Fruit fly (Drosophila melanogaster): ENCODE results near the gene CG3223.

CG3223 gene

dm6 chr3R:8009080-8009620, at the start of gene CG3223, which contains the start of gene CG11052:
Gene CG3223, plus strand, starts transcription at chr3R:8009400.
Gene CG11052, minus strand, starts transcription at chr3R:8009297.
- TF ChIP-seq h (optimal IDR thresholded peaks at IDR 0.05) (no peak), ttk (optimal IDR thresholded peaks at IDR 0.05) (no peak)

- no peak for TF ChIP-seq ttk (optimal IDR thresholded peaks at IDR 0.05)
- TF ChIP-seq psq (optimal IDR thresholded peaks at IDR 0.05) = no peak
- TF ChIP-seq Myc (optimal IDR thresholded peaks at IDR 0.05) = no peak
- TF ChIP-seq h (optimal IDR thresholded peaks at IDR 0.05) = no peak
- no peak for TF ChIP-seq Sin3A (optimal IDR thresholded peaks at IDR 0.05)
- no peak for TF ChIP-seq insv (optimal IDR thresholded peaks at IDR 0.05)
Measured at dm6 chr3R:7961348-7961747, 47.9 kb upstream of the CG3223 start.

- TF ChIP-seq insv (optimal IDR thresholded peaks at IDR 0.05) (no peak), Sin3A (optimal IDR thresholded peaks at IDR 0.05) (no peak), ttk (optimal IDR thresholded peaks at IDR 0.05) (no peak), h (optimal IDR thresholded peaks at IDR 0.05) (no peak), Myc (optimal IDR thresholded peaks at IDR 0.05) (no peak), psq (optimal IDR thresholded peaks at IDR 0.05) (no peak)
Measured at dm6 chr3R:7962778-7963494, 46.3 kb upstream of the CG3223 start.

DNA sequence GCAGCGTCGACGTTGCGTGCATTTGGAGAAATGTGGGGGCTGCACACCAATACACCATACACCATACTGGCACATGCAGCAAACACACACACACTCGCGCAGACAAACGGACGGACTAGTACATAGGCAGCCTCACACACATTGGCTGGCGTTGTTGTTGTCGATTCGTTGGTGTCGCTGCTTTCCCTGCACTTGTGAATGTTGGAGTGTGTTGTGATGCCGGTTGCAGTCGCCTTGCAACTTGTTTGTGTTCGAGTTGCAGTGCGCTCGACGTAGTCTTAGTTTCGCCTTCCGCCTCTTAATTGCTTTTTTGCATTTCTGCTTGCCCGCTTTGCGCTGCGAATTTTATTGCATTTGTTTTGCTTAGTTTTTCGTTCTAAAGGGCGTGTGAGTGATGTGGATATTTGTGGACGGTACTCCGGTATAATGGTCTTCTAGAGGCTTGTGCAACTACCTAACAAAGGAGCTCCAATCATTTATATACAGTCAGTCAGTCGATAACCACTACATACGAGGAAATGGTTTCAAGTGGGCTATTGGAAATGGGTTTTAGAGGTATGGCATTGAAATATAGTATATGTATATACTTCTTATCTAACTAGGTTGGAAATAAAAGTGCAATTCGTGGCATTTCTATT, 45.6 kb upstream of the CG3223 start:
- TF ChIP-seq insv (optimal IDR thresholded peaks at IDR 0.05) (no peak), h (optimal IDR thresholded peaks at IDR 0.05) (no peak), psq (optimal IDR thresholded peaks at IDR 0.05) (no peak), Myc (optimal IDR thresholded peaks at IDR 0.05) (no peak), Sin3A (optimal IDR thresholded peaks at IDR 0.05) (no peak), ttk (optimal IDR thresholded peaks at IDR 0.05) (no peak)

DNA sequence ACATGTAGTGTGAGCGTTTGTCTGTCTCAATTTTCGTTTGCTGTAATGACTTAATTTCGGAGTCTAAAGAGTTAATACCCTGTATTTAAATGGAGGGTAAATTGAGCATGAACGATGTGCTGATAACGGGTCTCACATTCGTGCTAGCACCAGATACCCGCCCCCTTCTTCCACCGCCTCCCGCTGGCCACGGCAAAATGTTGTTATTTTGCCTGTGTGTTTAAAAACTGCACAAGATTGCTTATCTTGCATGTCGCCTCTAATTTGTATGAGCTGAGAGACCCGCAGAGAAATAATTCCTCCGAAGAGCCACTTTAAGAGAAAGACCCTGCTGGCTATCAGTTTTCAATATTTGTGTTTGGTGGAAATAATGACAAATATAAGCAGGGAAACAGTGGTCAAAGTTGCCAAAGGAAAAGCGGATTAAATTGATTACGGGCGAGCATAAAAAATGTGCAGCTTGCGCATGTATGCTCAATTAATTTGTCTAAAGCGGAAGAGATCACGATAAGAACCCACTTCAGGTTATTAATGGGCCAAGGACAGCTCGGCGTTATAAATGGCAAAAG, 44.4 kb upstream of the CG3223 start:
- TF ChIP-seq insv (optimal IDR thresholded peaks at IDR 0.05) (no peak), h (optimal IDR thresholded peaks at IDR 0.05) (no peak), Myc (optimal IDR thresholded peaks at IDR 0.05) (no peak), ttk (optimal IDR thresholded peaks at IDR 0.05) (no peak), psq (optimal IDR thresholded peaks at IDR 0.05) (no peak), Sin3A (optimal IDR thresholded peaks at IDR 0.05) (no peak)

dm6 chr3R:7966544-7967264, 42.5 kb upstream of the CG3223 start:
- TF ChIP-seq Sin3A (optimal IDR thresholded peaks at IDR 0.05) (no peak), insv (optimal IDR thresholded peaks at IDR 0.05) (no peak), ttk (optimal IDR thresholded peaks at IDR 0.05) (no peak), Myc (optimal IDR thresholded peaks at IDR 0.05) (no peak), h (optimal IDR thresholded peaks at IDR 0.05) (no peak), psq (optimal IDR thresholded peaks at IDR 0.05) (no peak)

DNA sequence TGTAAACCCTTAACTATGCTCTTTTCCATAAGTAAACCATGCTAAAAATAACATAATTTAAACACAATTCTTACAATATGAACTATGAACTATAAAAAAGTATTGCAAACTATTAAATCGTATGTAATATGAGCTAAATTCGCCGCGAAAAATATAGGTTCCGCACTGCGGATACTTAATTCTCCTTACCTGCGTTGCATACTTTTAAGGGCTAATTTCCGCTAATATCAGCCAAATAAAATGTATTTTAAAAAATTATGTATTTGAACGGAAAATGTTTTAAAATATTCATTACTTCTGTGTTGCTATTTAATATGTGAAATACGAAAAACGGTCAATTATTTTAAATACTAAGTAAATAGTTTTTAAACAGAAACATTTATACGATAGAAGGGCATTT, 41.9 kb upstream of the CG3223 start, which contains the start of gene dsx:
Gene dsx (minus strand): TSS at position 62 of the 400 bp plus-strand sequence.
- no peak for TF ChIP-seq Sin3A (optimal IDR thresholded peaks at IDR 0.05)
- no peak for TF ChIP-seq h (optimal IDR thresholded peaks at IDR 0.05)
- no peak for TF ChIP-seq Myc (optimal IDR thresholded peaks at IDR 0.05)
- TF ChIP-seq insv (optimal IDR thresholded peaks at IDR 0.05) = no peak
- no peak for TF ChIP-seq ttk (optimal IDR thresholded peaks at IDR 0.05)
- no peak for TF ChIP-seq psq (optimal IDR thresholded peaks at IDR 0.05)

DNA sequence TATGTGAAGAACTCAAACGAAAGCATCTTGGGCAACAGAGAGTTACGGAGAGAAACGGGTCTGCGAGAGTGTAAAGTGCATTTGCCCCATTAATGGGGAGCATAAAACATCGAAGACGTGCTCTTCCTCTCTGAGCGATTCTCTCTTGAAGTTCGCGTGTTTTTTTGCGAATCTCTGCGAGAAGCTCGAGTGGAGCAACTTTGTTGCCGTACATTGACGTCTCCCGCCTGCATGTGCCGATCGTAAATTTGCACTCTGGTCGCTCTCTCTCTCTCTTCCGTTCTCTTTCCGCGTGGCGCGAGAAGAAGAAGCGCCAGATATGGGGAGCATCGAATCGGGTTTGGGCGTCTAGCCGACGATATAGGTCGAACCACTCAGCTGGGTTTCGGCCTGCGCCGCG, 41.4 kb upstream of the CG3223 start:
- TF ChIP-seq ttk (optimal IDR thresholded peaks at IDR 0.05) (no peak), h (optimal IDR thresholded peaks at IDR 0.05) (no peak), psq (optimal IDR thresholded peaks at IDR 0.05) (no peak), insv (optimal IDR thresholded peaks at IDR 0.05) (no peak), Sin3A (optimal IDR thresholded peaks at IDR 0.05) (no peak), Myc (optimal IDR thresholded peaks at IDR 0.05) (no peak)

dm6 chr3R:7968958-7969701, 40.1 kb upstream of the CG3223 start:
- TF ChIP-seq ttk (optimal IDR thresholded peaks at IDR 0.05) = no peak
- TF ChIP-seq insv (optimal IDR thresholded peaks at IDR 0.05) = no peak

DNA sequence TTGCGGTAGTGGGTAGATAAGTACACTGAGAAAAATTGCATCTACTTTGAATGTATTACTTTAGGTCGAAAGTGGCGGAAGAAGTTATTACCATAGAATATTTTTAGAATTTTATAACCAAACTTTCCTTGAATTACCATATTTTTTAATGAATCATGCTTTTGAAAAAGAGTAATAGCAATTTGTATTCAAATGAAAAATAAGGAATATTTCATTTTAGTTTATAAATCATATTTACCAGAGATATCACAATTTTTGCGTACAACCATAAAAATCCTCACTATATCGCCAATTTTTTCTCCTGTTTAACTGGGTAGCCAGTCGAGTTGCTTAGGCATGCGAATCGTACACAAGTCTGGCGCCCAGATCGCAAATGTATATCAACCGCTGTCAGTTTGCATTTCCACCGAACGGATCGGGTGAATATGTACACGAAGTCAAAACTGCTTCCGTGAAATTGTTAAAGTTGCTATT, 39.5 kb upstream of the CG3223 start:
- TF ChIP-seq h (optimal IDR thresholded peaks at IDR 0.05) (no peak), psq (optimal IDR thresholded peaks at IDR 0.05) (no peak), insv (optimal IDR thresholded peaks at IDR 0.05) (no peak), Myc (optimal IDR thresholded peaks at IDR 0.05) (no peak), ttk (optimal IDR thresholded peaks at IDR 0.05) (no peak), Sin3A (optimal IDR thresholded peaks at IDR 0.05) (no peak)

DNA sequence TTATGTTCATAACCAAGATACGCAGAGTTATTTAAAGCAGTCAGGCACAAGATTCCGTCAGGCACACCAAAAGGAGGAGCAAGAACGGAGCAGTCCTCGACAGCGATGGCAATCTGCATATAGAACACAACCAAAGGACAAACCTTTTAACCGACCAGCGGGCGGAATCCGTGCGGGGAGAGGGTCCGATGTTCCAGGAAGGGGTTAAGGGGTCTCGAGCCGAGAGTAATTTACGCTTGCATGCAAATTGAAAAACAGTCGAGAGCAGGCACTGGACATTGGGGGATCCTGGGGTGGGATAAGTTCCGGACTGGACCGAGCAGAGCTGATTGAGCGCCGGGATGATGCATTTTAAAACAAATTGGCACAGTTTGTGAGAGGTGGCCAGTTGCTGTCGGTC, 38.6 kb upstream of the CG3223 start:
- TF ChIP-seq insv (optimal IDR thresholded peaks at IDR 0.05) (no peak), h (optimal IDR thresholded peaks at IDR 0.05) (no peak), Myc (optimal IDR thresholded peaks at IDR 0.05) (no peak), ttk (optimal IDR thresholded peaks at IDR 0.05) (no peak), psq (optimal IDR thresholded peaks at IDR 0.05) (no peak), Sin3A (optimal IDR thresholded peaks at IDR 0.05) (no peak)

All from Kc167 (cell line).